Worm (Caenorhabditis elegans) whole organism, early embryonic: ENCODE results near the gene mrps-18B.

Experiments used
- B0310.2 ChIP-seq: sonication (generic microtip); optimal IDR thresholded peaks from 2 replicates; lab custom pipeline; 2016; ENCODE audit warnings: mild to moderate bottlenecking, missing genetic modification characterization, missing compliant biosample characterization
- aly-1 ChIP-seq: sonication (generic microtip); optimal IDR thresholded peaks from 2 replicates; lab custom pipeline; 2016; ENCODE audit warnings: missing genetic modification characterization, missing compliant biosample characterization
- ama-1 ChIP-seq: fragments of 150-350 bp; optimal IDR thresholded peaks from 2 replicates; lab custom pipeline; 2014
- ceh-13 ChIP-seq: fragments of 200-800 bp; sonication (Bioruptor generic); optimal IDR thresholded peaks from 2 replicates; lab custom pipeline; 2018; ENCODE audit warnings: mild to moderate bottlenecking, missing genetic modification characterization, missing compliant biosample characterization
- ceh-36 ChIP-seq: sonication (generic microtip); optimal IDR thresholded peaks from 2 replicates; lab custom pipeline; 2016; ENCODE audit warnings: missing genetic modification characterization, inconsistent platforms, missing compliant biosample characterization
- flt-1 ChIP-seq: fragments of 200-800 bp; sonication (Bioruptor generic); IDR thresholded peaks from 2 replicates; pipeline ENCODE4 v1.3.6; 2022; ENCODE audit warnings: missing genetic modification characterization, missing compliant biosample characterization
- hmbx-1 ChIP-seq: sonication (generic microtip); optimal IDR thresholded peaks from 2 replicates; lab custom pipeline; 2016; ENCODE audit warnings: mild to moderate bottlenecking, missing genetic modification characterization, missing compliant biosample characterization
- hmg-4 ChIP-seq: fragments of 200-800 bp; sonication (Bioruptor generic); optimal IDR thresholded peaks from 2 replicates; lab custom pipeline; 2018; ENCODE audit warnings: mild to moderate bottlenecking, missing genetic modification characterization, missing compliant biosample characterization
- hnd-1 ChIP-seq: sonication (generic microtip); optimal IDR thresholded peaks from 2 replicates; lab custom pipeline; 2016; ENCODE audit warnings: missing genetic modification characterization, missing compliant biosample characterization
- pes-1 ChIP-seq: fragments of 200-800 bp; sonication (Bioruptor generic); IDR thresholded peaks from 2 replicates; pipeline ENCODE4 v1.3.6; 2022; ENCODE audit warnings: missing genetic modification reagents, missing genetic modification characterization, missing compliant biosample characterization
- tbx-11 ChIP-seq: fragments of 200-800 bp; sonication (Bioruptor generic); IDR thresholded peaks from 2 replicates; pipeline ENCODE4 v1.3.6; 2022; ENCODE audit warnings: missing genetic modification characterization, missing compliant biosample characterization
- tbx-37 ChIP-seq: fragments of 200-800 bp; sonication (Bioruptor generic); conservative IDR thresholded peaks from 2 replicates; pipeline ENCODE4 v1.3.6; 2022; ENCODE audit warnings: missing genetic modification reagents, missing genetic modification characterization, missing compliant biosample characterization
- tra-4 ChIP-seq: sonication (generic microtip); optimal IDR thresholded peaks from 2 replicates; lab custom pipeline; 2017; ENCODE audit warnings: missing genetic modification characterization, missing compliant biosample characterization

ce11 chrII:8484546-8484945 lies 40.9 kb upstream of the mrps-18B start:
- no peak for TF ChIP-seq flt-1
- no peak for TF ChIP-seq ama-1
- no peak for TF ChIP-seq ceh-36 (tag; lab: Kevin White, UChicago)
- TF ChIP-seq hmbx-1 (tag; lab: Kevin White, UChicago), result no peak
- TF ChIP-seq B0310.2 (tag; lab: Kevin White, UChicago), result no peak
- no peak for TF ChIP-seq tbx-37 (GFP tag; lab: Robert Waterston, UW)
- TF ChIP-seq pes-1 (GFP tag; lab: Robert Waterston, UW), result no peak
- no peak for TF ChIP-seq ceh-13 (GFP tag; lab: Kevin White, UChicago)
- no peak for TF ChIP-seq tbx-11 (GFP tag; lab: Robert Waterston, UW)
- TF ChIP-seq tra-4 (tag; lab: Kevin White, UChicago), result no peak
- no peak for TF ChIP-seq hnd-1 (tag; lab: Kevin White, UChicago)
- no peak for TF ChIP-seq aly-1 (tag; lab: Kevin White, UChicago)
- TF ChIP-seq hmg-4, result no peak
